Fruit fly (Drosophila melanogaster): Measurements from ENCODE around the gene CG15579.
A peak's percentile ranks its signal among the peaks of the same experiment; 100 is the strongest.

CG15579 gene

DNA sequence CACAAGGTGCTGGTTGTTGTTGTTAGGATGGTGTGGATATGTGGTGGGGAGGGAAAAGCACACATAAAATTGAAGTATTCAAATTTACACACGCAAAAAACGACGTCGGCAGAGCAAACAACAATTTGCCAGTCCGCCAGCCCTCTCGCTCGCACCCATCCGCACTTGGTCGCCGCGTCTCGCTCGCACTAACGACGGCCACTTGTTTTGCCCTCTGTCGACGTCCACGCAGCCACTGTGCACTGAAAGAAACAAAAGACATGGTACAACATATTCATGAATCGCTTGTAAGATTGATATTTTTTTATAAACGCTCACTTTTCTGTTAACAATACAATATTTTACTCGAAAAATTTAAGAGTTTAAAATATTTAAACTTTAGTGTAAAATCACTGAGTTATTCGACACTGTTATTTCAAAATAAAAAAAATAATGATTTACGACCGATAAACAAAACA is 12.3 kb upstream of the CG15579 start (continued):
- TF ChIP-seq CG7357 (GFP tag; IDR thresholded peaks at IDR 0.05) (0 out of 3 replicates have a peak, but pooled peaks have one; percentile 25), MESR4 (GFP tag; optimal IDR thresholded peaks at IDR 0.05) (no peak), lbe (GFP tag; optimal IDR thresholded peaks at IDR 0.05) (no peak), Dfd (GFP tag; optimal IDR thresholded peaks at IDR 0.05) (no peak), disco-r (GFP tag; optimal IDR thresholded peaks at IDR 0.05) (no peak), nerfin-2 (GFP tag; IDR thresholded peaks at IDR 0.05; ENCODE audit: partially characterized antibody) (no peak), CG2889 (GFP tag; IDR thresholded peaks at IDR 0.05) (no peak), tio (GFP tag; optimal IDR thresholded peaks at IDR 0.05) (peak; percentile 72), CG15073 (GFP tag; optimal IDR thresholded peaks at IDR 0.05) (no peak), tll (GFP tag; optimal IDR thresholded peaks at IDR 0.05) (no peak), sug (tag; optimal IDR thresholded peaks at IDR 0.05) (peak; percentile 43), Ravus (GFP tag; IDR thresholded peaks at IDR 0.05) (no peak), CG10654 (GFP tag; optimal IDR thresholded peaks at IDR 0.05) (peak; percentile 32), CG6791 (GFP tag; IDR thresholded peaks at IDR 0.05; ENCODE audit: partially characterized antibody) (no peak), CG11504 (tag; optimal IDR thresholded peaks at IDR 0.05) (peak; percentile 76), Asciz (GFP tag; optimal IDR thresholded peaks at IDR 0.05) (peak; percentile 18), CG11398 (GFP tag; optimal IDR thresholded peaks at IDR 0.05) (no peak), CG12744 (GFP tag; optimal IDR thresholded peaks at IDR 0.05) (no peak), sima (GFP tag; optimal IDR thresholded peaks at IDR 0.05) (no peak), gsb-n (tag; optimal IDR thresholded peaks at IDR 0.05) (no peak), bigmax (GFP tag; optimal IDR thresholded peaks at IDR 0.05) (no peak), bowl (GFP tag; IDR thresholded peaks at IDR 0.05) (no peak), Sox100B (GFP tag; optimal IDR thresholded peaks at IDR 0.05) (peak; percentile 59), CG9727 (GFP tag; optimal IDR thresholded peaks at IDR 0.05) (peak; percentile 66), CHES-1-like (GFP tag; optimal IDR thresholded peaks at IDR 0.05) (peak; percentile 31), Awh (GFP tag; IDR thresholded peaks at IDR 0.05) (no peak), CG14441 (GFP tag; IDR thresholded peaks at IDR 0.05) (peak; percentile 49; the same call in 1 of the 2 replicates), nau (GFP tag; optimal IDR thresholded peaks at IDR 0.05) (peak; percentile 24), Oaz (GFP tag; IDR thresholded peaks at IDR 0.05) (no peak), CG6254 (GFP tag; optimal IDR thresholded peaks at IDR 0.05) (no peak), PHDP (tag; optimal IDR thresholded peaks at IDR 0.05) (peak; percentile 79), Bgb (GFP tag; IDR thresholded peaks at IDR 0.05; ENCODE audit: partially characterized antibody) (no peak), CG12104 (GFP tag; optimal IDR thresholded peaks at IDR 0.05) (peak; percentile 33), NC2α (GFP tag; optimal IDR thresholded peaks at IDR 0.05) (no peak), Mes4 (GFP tag; optimal IDR thresholded peaks at IDR 0.05) (peak; percentile 15), vnd (GFP tag; IDR thresholded peaks at IDR 0.05; ENCODE audit: partially characterized antibody) (no peak), CG8924 (tag; optimal IDR thresholded peaks at IDR 0.05) (peak; percentile 56), CG17829 (tag; optimal IDR thresholded peaks at IDR 0.05) (peak; percentile 28), CG7786 (GFP tag; optimal IDR thresholded peaks at IDR 0.05) (peak; percentile 20), CG9817 (tag; optimal IDR thresholded peaks at IDR 0.05) (peak; percentile 67), B-H1 (GFP tag; IDR thresholded peaks at IDR 0.05) (peak; percentile 27; the same call in 2 of the 3 replicates), seq (GFP tag; IDR thresholded peaks at IDR 0.05) (no peak), tx (GFP tag; optimal IDR thresholded peaks at IDR 0.05) (peak; percentile 21), caup (GFP tag; optimal IDR thresholded peaks at IDR 0.05; ENCODE audit: severe bottlenecking) (peak; percentile 37), CG4820 (GFP tag; optimal IDR thresholded peaks at IDR 0.05) (peak; percentile 21), gro (GFP tag; optimal IDR thresholded peaks at IDR 0.05) (peak; percentile 46), CrebB (tag; optimal IDR thresholded peaks at IDR 0.05) (no peak), Eip74EF (GFP tag; optimal IDR thresholded peaks at IDR 0.05) (peak in 1 of 2 experiments; percentile 33), Bteb2 (GFP tag; optimal IDR thresholded peaks at IDR 0.05) (peak; percentile 40), dan (GFP tag; IDR thresholded peaks at IDR 0.05) (no peak)

Data from whole organism, embryonic.